Worm (Caenorhabditis elegans): ENCODE results near the gene C28A5.2.

DNA sequence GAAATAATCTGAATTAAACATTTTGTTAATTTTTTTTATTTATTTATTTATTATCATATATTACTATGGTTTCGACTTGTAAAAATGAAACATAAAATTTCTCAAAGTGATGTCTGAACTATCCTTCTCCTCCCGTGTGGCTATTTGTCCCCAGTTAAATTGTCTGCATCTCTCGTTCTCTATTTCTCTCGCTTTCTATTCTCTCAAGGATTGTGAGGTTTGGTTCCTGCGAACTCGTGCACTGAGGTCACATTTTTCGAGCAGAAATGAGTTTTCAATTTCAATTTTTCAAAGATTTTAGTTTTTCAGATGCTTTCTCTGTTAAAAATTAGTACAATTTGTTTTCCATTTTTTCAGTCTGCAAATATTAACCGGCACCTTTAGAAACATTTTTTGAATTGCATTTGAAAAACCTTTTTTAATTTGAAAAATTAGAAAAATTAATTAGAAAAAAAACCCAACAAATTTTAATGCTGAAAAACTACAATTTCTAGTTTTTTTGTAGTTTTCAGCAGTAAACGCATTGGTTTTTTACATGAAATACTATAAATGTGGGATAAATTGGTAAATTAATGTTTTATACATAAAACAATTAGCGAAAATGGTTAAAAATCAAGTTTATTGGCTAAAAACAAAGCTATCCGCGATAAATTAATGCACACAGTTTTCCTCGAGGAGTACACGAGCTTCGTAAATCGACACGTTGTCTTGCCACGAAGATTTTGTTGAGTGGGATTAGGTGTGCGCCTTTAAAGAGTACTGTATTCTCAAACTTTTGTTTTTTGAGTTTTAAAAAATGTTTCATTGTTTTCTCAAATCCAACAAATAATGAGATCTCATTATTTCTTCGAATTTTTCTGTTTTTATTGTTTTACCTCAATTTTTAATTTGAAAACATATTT is 27.0 kb downstream of the C28A5.2 start:
- TF ChIP-seq unc-130 (GFP tag; optimal IDR thresholded peaks at IDR 0.05) (peak; percentile 28), nhr-237 (tag; optimal IDR thresholded peaks at IDR 0.05) (no peak), ces-1 (GFP tag; optimal IDR thresholded peaks at IDR 0.05) (no peak), nhr-77 (tag; optimal IDR thresholded peaks at IDR 0.05) (peak; percentile 51), egl-27 (tag; optimal IDR thresholded peaks at IDR 0.05) (no peak), R02D3.7 (tag; optimal IDR thresholded peaks at IDR 0.05) (peak; percentile 46), aly-2 (tag; optimal IDR thresholded peaks at IDR 0.05) (no peak), ceh-82 (tag; optimal IDR thresholded peaks at IDR 0.05) (no peak)
